Worm (Caenorhabditis elegans) whole organism, L2 larva: Measurements from ENCODE around the gene tftc-1.

Source experiments
- C34F6.9 ChIP-seq: fragments of 150-350 bp; optimal IDR thresholded peaks from 2 replicates; lab custom pipeline; 2014; ENCODE audit warnings: missing biosample characterization, missing genetic modification characterization
- F13H6.1 ChIP-seq: sonication (generic microtip); optimal IDR thresholded peaks from 2 replicates; lab custom pipeline; 2016; ENCODE audit warnings: missing genetic modification characterization, missing compliant biosample characterization
- R02D3.7 ChIP-seq: fragments of 150-350 bp; optimal IDR thresholded peaks from 2 replicates; lab custom pipeline; 2014; ENCODE audit warnings: missing biosample characterization, missing genetic modification characterization
- Y55F3AM.14 ChIP-seq: fragments of 200-800 bp; sonication (Bioruptor generic); optimal IDR thresholded peaks from 2 replicates; lab custom pipeline; 2018; ENCODE audit warnings: mild to moderate bottlenecking, missing genetic modification characterization, missing compliant biosample characterization
- ZK546.5 ChIP-seq: sonication (generic microtip); optimal IDR thresholded peaks from 2 replicates; lab custom pipeline; 2017; ENCODE audit warnings: missing biosample characterization, missing genetic modification characterization
- alr-1 ChIP-seq: fragments of 150-350 bp; optimal IDR thresholded peaks from 2 replicates; lab custom pipeline; 2014; ENCODE audit warnings: missing biosample characterization, missing genetic modification characterization
- aly-2 ChIP-seq: fragments of 150-350 bp; optimal IDR thresholded peaks from 2 replicates; lab custom pipeline; 2014; ENCODE audit warnings: missing biosample characterization, missing genetic modification characterization
- ama-1 ChIP-seq: fragments of 150-350 bp; optimal IDR thresholded peaks from 2 replicates; lab custom pipeline; 2018; ENCODE audit warnings: inconsistent platforms
- blmp-1 ChIP-seq: sonication (generic microtip); optimal IDR thresholded peaks from 2 replicates; lab custom pipeline; 2017; ENCODE audit warnings: missing genetic modification characterization, mild to moderate bottlenecking, missing compliant biosample characterization, antibody characterized with exemption, moderate library complexity; ENCODE audit not compliant: insufficient read depth
- ceh-16 ChIP-seq: fragments of 150-350 bp; optimal IDR thresholded peaks from 2 replicates; lab custom pipeline; 2014; ENCODE audit warnings: missing biosample characterization, missing genetic modification characterization
- ceh-82 ChIP-seq: fragments of 150-350 bp; optimal IDR thresholded peaks from 2 replicates; lab custom pipeline; 2014; ENCODE audit warnings: missing biosample characterization, missing genetic modification characterization
- crh-2 ChIP-seq: sonication (generic microtip); optimal IDR thresholded peaks from 2 replicates; lab custom pipeline; 2017; ENCODE audit warnings: missing biosample characterization, missing genetic modification characterization
- dmd-4 ChIP-seq: sonication (generic microtip); optimal IDR thresholded peaks from 2 replicates; lab custom pipeline; 2017; ENCODE audit warnings: missing biosample characterization, missing genetic modification characterization
- egl-27 ChIP-seq: sonication (generic microtip); optimal IDR thresholded peaks from 3 replicates; lab custom pipeline; 2017; ENCODE audit warnings: missing biosample characterization, missing genetic modification reagents, missing genetic modification characterization
- elt-1 ChIP-seq: fragments of 150-350 bp; optimal IDR thresholded peaks from 2 replicates; lab custom pipeline; 2014; ENCODE audit warnings: missing biosample characterization, missing genetic modification characterization
- elt-3 ChIP-seq: sonication (generic microtip); optimal IDR thresholded peaks from 2 replicates; lab custom pipeline; 2017; ENCODE audit warnings: missing biosample characterization, missing genetic modification characterization
- fos-1 ChIP-seq: fragments of 150-350 bp; optimal IDR thresholded peaks from 2 replicates; lab custom pipeline; 2014; ENCODE audit warnings: missing biosample characterization, missing genetic modification characterization
- gmeb-1 ChIP-seq: fragments of 150-350 bp; optimal IDR thresholded peaks from 2 replicates; lab custom pipeline; 2014; ENCODE audit warnings: missing biosample characterization, missing genetic modification characterization
- lin-11 ChIP-seq: fragments of 150-350 bp; sonication (generic microtip); optimal IDR thresholded peaks from 2 replicates; lab custom pipeline; 2014; ENCODE audit warnings: missing biosample characterization, missing genetic modification characterization, inconsistent platforms, mixed read lengths
- lin-13 ChIP-seq: fragments of 150-350 bp; optimal IDR thresholded peaks from 2 replicates; lab custom pipeline; 2014; ENCODE audit warnings: missing biosample characterization, missing genetic modification reagents, missing genetic modification characterization
- lin-39 ChIP-seq: fragments of 150-350 bp; optimal IDR thresholded peaks from 2 replicates; lab custom pipeline; 2014; ENCODE audit warnings: missing biosample characterization, missing genetic modification reagents, missing genetic modification characterization
- lsy-2 ChIP-seq, 2 experiments: fragments of 150-350 bp in 1 of 2; sonication (generic microtip) in 1 of 2; optimal IDR thresholded peaks; 2 replicates each; lab custom pipeline; 2014 to 2017; ENCODE audit warnings: missing biosample characterization in 2 of 2, missing genetic modification characterization in 2 of 2
- mab-5 ChIP-seq: fragments of 150-350 bp; optimal IDR thresholded peaks from 2 replicates; lab custom pipeline; 2014; ENCODE audit warnings: missing biosample characterization, missing genetic modification characterization
- mbf-1 ChIP-seq: sonication (generic microtip); optimal IDR thresholded peaks from 2 replicates; lab custom pipeline; 2017; ENCODE audit warnings: missing biosample characterization, missing genetic modification characterization
- mdl-1 ChIP-seq, 2 experiments: fragments of 150-350 bp in 1 of 2; sonication (generic microtip) in 1 of 2; optimal IDR thresholded peaks; 2 replicates each; lab custom pipeline; 2017; ENCODE audit warnings: missing biosample characterization in 2 of 2, missing genetic modification characterization in 2 of 2
- nhr-10 ChIP-seq: sonication (generic microtip); optimal IDR thresholded peaks from 2 replicates; lab custom pipeline; 2017; ENCODE audit warnings: missing biosample characterization, missing genetic modification characterization
- nhr-11 ChIP-seq: fragments of 150-350 bp; optimal IDR thresholded peaks from 2 replicates; lab custom pipeline; 2014; ENCODE audit warnings: missing biosample characterization, missing genetic modification characterization
- nhr-12 ChIP-seq: fragments of 150-350 bp; optimal IDR thresholded peaks from 2 replicates; lab custom pipeline; 2014; ENCODE audit warnings: missing biosample characterization, missing genetic modification characterization
- nhr-129 ChIP-seq: fragments of 150-350 bp; optimal IDR thresholded peaks from 2 replicates; lab custom pipeline; 2014; ENCODE audit warnings: missing biosample characterization, missing genetic modification characterization
- nhr-21 ChIP-seq: fragments of 150-350 bp; optimal IDR thresholded peaks from 2 replicates; lab custom pipeline; 2014; ENCODE audit warnings: missing biosample characterization, missing genetic modification characterization
- nhr-23 ChIP-seq: fragments of 150-350 bp; optimal IDR thresholded peaks from 2 replicates; lab custom pipeline; 2014; ENCODE audit warnings: missing biosample characterization, missing genetic modification reagents, missing genetic modification characterization
- nhr-237 ChIP-seq: fragments of 150-350 bp; optimal IDR thresholded peaks from 2 replicates; lab custom pipeline; 2014; ENCODE audit warnings: missing biosample characterization, missing genetic modification characterization
- nhr-25 ChIP-seq: fragments of 150-350 bp; sonication (generic microtip); optimal IDR thresholded peaks from 3 replicates; lab custom pipeline; 2014; ENCODE audit warnings: missing biosample characterization, missing genetic modification characterization
- nhr-6 ChIP-seq: fragments of 150-350 bp; optimal IDR thresholded peaks from 2 replicates; lab custom pipeline; 2014; ENCODE audit warnings: missing biosample characterization, missing genetic modification characterization
- nhr-77 ChIP-seq: fragments of 150-350 bp; optimal IDR thresholded peaks from 2 replicates; lab custom pipeline; 2014; ENCODE audit warnings: missing biosample characterization, missing genetic modification characterization
- peb-1 ChIP-seq: fragments of 150-350 bp; optimal IDR thresholded peaks from 2 replicates; lab custom pipeline; 2014; ENCODE audit warnings: missing biosample characterization, missing genetic modification characterization
- sem-4 ChIP-seq: fragments of 150-350 bp; optimal IDR thresholded peaks from 2 replicates; lab custom pipeline; 2014; ENCODE audit warnings: missing biosample characterization, missing genetic modification reagents, missing genetic modification characterization
- skn-1 ChIP-seq: sonication (generic microtip); optimal IDR thresholded peaks from 2 replicates; lab custom pipeline; 2017; ENCODE audit warnings: missing biosample characterization, missing genetic modification characterization
- sma-3 ChIP-seq: sonication (generic microtip); optimal IDR thresholded peaks from 2 replicates; lab custom pipeline; 2016; ENCODE audit warnings: missing genetic modification reagents, missing genetic modification characterization, missing compliant biosample characterization
- sma-9 ChIP-seq, 2 experiments: fragments of 150-350 bp in 1 of 2; sonication (generic microtip) in 1 of 2; optimal IDR thresholded peaks; 2 replicates each; lab custom pipeline; 2014 to 2016; ENCODE audit warnings: missing genetic modification characterization in 2 of 2, mild to moderate bottlenecking in 1 of 2, missing biosample characterization in 1 of 2, missing compliant biosample characterization in 1 of 2, missing genetic modification reagents in 1 of 2, moderate library complexity in 1 of 2
- snpc-4 ChIP-seq: fragments of 150-350 bp; optimal IDR thresholded peaks from 2 replicates; lab custom pipeline; 2014; ENCODE audit warnings: missing biosample characterization, missing genetic modification characterization
- unc-39 ChIP-seq: fragments of 150-350 bp; optimal IDR thresholded peaks from 2 replicates; lab custom pipeline; 2014; ENCODE audit warnings: missing biosample characterization, missing genetic modification characterization
- unc-55 ChIP-seq: fragments of 150-350 bp; sonication (generic microtip); optimal IDR thresholded peaks from 3 replicates; lab custom pipeline; 2014; ENCODE audit warnings: missing biosample characterization, missing genetic modification reagents, missing genetic modification characterization
- unc-62 ChIP-seq: fragments of 150-350 bp; optimal IDR thresholded peaks from 2 replicates; lab custom pipeline; 2014; ENCODE audit warnings: missing biosample characterization, missing genetic modification reagents, missing genetic modification characterization
- zag-1 ChIP-seq: fragments of 150-350 bp; optimal IDR thresholded peaks from 2 replicates; lab custom pipeline; 2014; ENCODE audit warnings: missing biosample characterization, missing genetic modification characterization
- ztf-1 ChIP-seq: fragments of 200-800 bp; sonication (Bioruptor generic); conservative IDR thresholded peaks from 2 replicates; pipeline ENCODE4 v1.3.6; 2022; ENCODE audit warnings: missing genetic modification characterization, missing compliant biosample characterization
- ztf-11 ChIP-seq: sonication (generic microtip); optimal IDR thresholded peaks from 2 replicates; lab custom pipeline; 2017; ENCODE audit warnings: missing biosample characterization, missing genetic modification characterization
- ztf-4 ChIP-seq: fragments of 150-350 bp; optimal IDR thresholded peaks from 2 replicates; lab custom pipeline; 2014; ENCODE audit warnings: missing biosample characterization, missing genetic modification characterization

tftc-1 gene

DNA sequence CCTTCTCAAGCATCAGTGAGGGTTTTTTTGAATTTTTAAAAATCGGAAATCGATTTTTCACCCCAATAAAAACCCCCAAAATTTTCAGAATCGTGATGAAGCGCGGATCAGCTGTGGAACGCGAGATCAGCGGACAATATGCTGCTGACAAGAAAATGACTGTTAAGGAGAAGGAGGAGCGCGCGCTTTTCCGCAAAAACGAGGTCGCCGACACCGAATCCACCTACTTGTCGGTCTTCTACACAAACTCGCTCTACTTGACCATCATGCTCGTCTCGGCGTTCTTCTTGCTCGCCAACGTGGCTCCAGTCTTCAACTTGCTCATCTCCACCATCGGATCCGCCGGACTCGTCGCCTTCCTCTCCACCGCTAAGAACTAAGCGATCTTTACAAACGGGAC lies 40.7 kb downstream of the tftc-1 start:
- no peak for TF ChIP-seq blmp-1 (tag; lab: Kevin White, UChicago)
- TF ChIP-seq dmd-4: no peak
- TF ChIP-seq ama-1 (lab: Kevin White, UChicago): no peak
- no peak for TF ChIP-seq lin-39 (tag; lab: Kevin White, UChicago)
- no peak for TF ChIP-seq C34F6.9
- no peak for TF ChIP-seq zag-1

DNA sequence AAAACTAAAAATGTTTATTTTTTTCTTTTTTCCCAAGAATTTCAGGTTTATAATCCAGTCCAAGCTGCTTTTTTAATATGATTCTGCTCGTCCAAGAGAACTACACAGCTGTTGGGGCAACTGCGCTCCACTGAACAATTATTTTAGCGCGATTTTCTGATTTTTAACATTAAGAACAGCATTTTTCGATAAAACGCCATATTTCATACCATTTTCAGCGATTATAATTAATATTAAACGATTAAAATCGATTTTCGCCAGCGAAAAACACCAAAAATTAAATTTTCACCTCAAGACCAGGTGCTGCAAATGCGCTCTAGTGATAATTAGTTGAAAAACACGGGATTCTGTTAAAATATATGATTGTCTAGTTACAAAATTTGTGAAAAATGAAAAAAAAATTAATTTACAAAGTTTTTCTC lies 41.2 kb downstream of the tftc-1 start:
- TF ChIP-seq skn-1 (tag; lab: Kevin White, UChicago) (no peak), egl-27 (tag; lab: Kevin White, UChicago) (no peak), elt-3 (no peak), mab-5 (tag; lab: Kevin White, UChicago) (no peak), lin-13 (GFP tag; lab: Kevin White, UChicago) (peak; percentile 35), fos-1 (no peak), lsy-2 (tag; optimal IDR thresholded peaks at IDR 0.05; lab: Kevin White, UChicago) (peak; percentile 9 to 61), gmeb-1 (tag; lab: Kevin White, UChicago) (peak; percentile 52), peb-1 (tag; lab: Kevin White, UChicago) (no peak), nhr-23 (tag; lab: Kevin White, UChicago) (no peak), snpc-4 (no peak), nhr-10 (tag; lab: Kevin White, UChicago) (no peak), sma-9 (GFP tag; optimal IDR thresholded peaks at IDR 0.05; lab: Kevin White, UChicago) (no peak), sma-9 (tag; optimal IDR thresholded peaks at IDR 0.05; lab: Kevin White, UChicago) (no peak), lin-39 (tag; lab: Kevin White, UChicago) (no peak), unc-55 (GFP tag; lab: Kevin White, UChicago) (peak; percentile 33), nhr-77 (tag; lab: Kevin White, UChicago) (no peak), ceh-16 (no peak), R02D3.7 (tag; lab: Kevin White, UChicago) (no peak), nhr-6 (tag; lab: Kevin White, UChicago) (no peak), unc-62 (GFP tag; lab: Kevin White, UChicago) (no peak), blmp-1 (tag; lab: Kevin White, UChicago) (no peak), ZK546.5 (no peak), sem-4 (peak; percentile 63), dmd-4 (no peak), unc-39 (tag; lab: Kevin White, UChicago) (no peak), F13H6.1 (tag; lab: Kevin White, UChicago) (no peak), Y55F3AM.14 (GFP tag; lab: Kevin White, UChicago) (peak; percentile 43), nhr-25 (tag; lab: Kevin White, UChicago) (peak; percentile 35), C34F6.9 (no peak), mdl-1 (tag; optimal IDR thresholded peaks at IDR 0.05; lab: Kevin White, UChicago) (no peak), mbf-1 (tag; lab: Kevin White, UChicago) (no peak), elt-1 (no peak), alr-1 (tag; lab: Kevin White, UChicago) (no peak), nhr-237 (tag; lab: Kevin White, UChicago) (no peak), nhr-12 (tag; lab: Kevin White, UChicago) (no peak), aly-2 (tag; lab: Kevin White, UChicago) (no peak), ztf-11 (tag; lab: Kevin White, UChicago) (no peak), nhr-11 (no peak), crh-2 (no peak), zag-1 (no peak), sma-3 (GFP tag; lab: Kevin White, UChicago) (peak; percentile 65), nhr-129 (tag; lab: Kevin White, UChicago) (peak; percentile 4), ztf-1 (GFP tag; lab: Robert Waterston, UW) (no peak), ceh-82 (tag; lab: Kevin White, UChicago) (no peak), lin-11 (tag; lab: Kevin White, UChicago) (no peak), ztf-4 (peak; percentile 40), ama-1 (lab: Kevin White, UChicago) (no peak), nhr-21 (peak; percentile 37)
